Worm (Caenorhabditis elegans): ENCODE data around the gene clhm-1.

clhm-1 gene

ce11 chrII:6882335-6882734, 11.5 kb upstream of the clhm-1 start:
- no peak for TF ChIP-seq ZK185.1 (tag; optimal IDR thresholded peaks at IDR 0.05; ENCODE audit: poor library complexity, severe bottlenecking)
- TF ChIP-seq tbx-9 (tag; optimal IDR thresholded peaks at IDR 0.05; ENCODE audit: borderline replicate concordance), result no peak
- no peak for TF ChIP-seq egl-44 (GFP tag; IDR thresholded peaks at IDR 0.05)
- TF ChIP-seq mxl-1 (tag; optimal IDR thresholded peaks at IDR 0.05), result no peak
- no peak for TF ChIP-seq lir-1 (GFP tag; conservative IDR thresholded peaks at IDR 0.05)
- TF ChIP-seq Y95B8A.8 (GFP tag; IDR thresholded peaks at IDR 0.05), result no peak
- TF ChIP-seq attf-3 (GFP tag; conservative IDR thresholded peaks at IDR 0.05), result no peak
- TF ChIP-seq ztf-25 (GFP tag; IDR thresholded peaks at IDR 0.05), result no peak
- no peak for TF ChIP-seq tbp1 (GFP tag; optimal IDR thresholded peaks at IDR 0.05)
- TF ChIP-seq snpc-3.4 (tag; optimal IDR thresholded peaks at IDR 0.05), result no peak
- no peak for TF ChIP-seq Y67H2A.10 (GFP tag; conservative IDR thresholded peaks at IDR 0.05)
- no peak for TF ChIP-seq snpc-1.1 (tag; optimal IDR thresholded peaks at IDR 0.05; ENCODE audit: insufficient read depth)
- no peak for TF ChIP-seq F39B2.1 (GFP tag; IDR thresholded peaks at IDR 0.05)

ce11 chrII:6880067-6880466, 9.3 kb upstream of the clhm-1 start, which contains the start of gene C44B7.7:
C44B7.7 (minus strand) TSS chrII:6880167.
- TF ChIP-seq F57C9.4 (tag; optimal IDR thresholded peaks at IDR 0.05) (no peak), athp-1 (tag; optimal IDR thresholded peaks at IDR 0.05) (no peak), nfyb-1 (GFP tag; IDR thresholded peaks at IDR 0.05) (no peak), nhr-80 (tag; optimal IDR thresholded peaks at IDR 0.05) (peak; percentile 5), F10E7.11 (tag; optimal IDR thresholded peaks at IDR 0.05) (no peak), xnd-1 (tag; optimal IDR thresholded peaks at IDR 0.05) (no peak), ztf-22 (GFP tag; optimal IDR thresholded peaks at IDR 0.05) (no peak)

- TF ChIP-seq sptf-2 (GFP tag; optimal IDR thresholded peaks at IDR 0.05) (no peak), tbp1 (GFP tag; optimal IDR thresholded peaks at IDR 0.05) (no peak), ceh-91 (GFP tag; IDR thresholded peaks at IDR 0.05) (no peak), lin-26 (GFP tag; IDR thresholded peaks at IDR 0.05) (no peak), ztf-26 (tag; optimal IDR thresholded peaks at IDR 0.05) (no peak), Y95B8A.8 (GFP tag; IDR thresholded peaks at IDR 0.05) (no peak), B0261.1 (tag; optimal IDR thresholded peaks at IDR 0.05) (no peak), chd-7 (tag; optimal IDR thresholded peaks at IDR 0.05) (no peak), snpc-4 (GFP tag; optimal IDR thresholded peaks at IDR 0.05) (no peak), snpc-4 (tag; optimal IDR thresholded peaks at IDR 0.05) (no peak), B0019.2 (GFP tag; conservative IDR thresholded peaks at IDR 0.05) (no peak), nhr-80 (tag; optimal IDR thresholded peaks at IDR 0.05) (no peak), let-607 (tag; optimal IDR thresholded peaks at IDR 0.05) (no peak), bed-1 (GFP tag; IDR thresholded peaks at IDR 0.05) (no peak), ceh-100 (GFP tag; IDR thresholded peaks at IDR 0.05) (no peak), ets-4 (GFP tag; optimal IDR thresholded peaks at IDR 0.05) (no peak), gei-17 (GFP tag; optimal IDR thresholded peaks at IDR 0.05) (no peak), C17E4.6 (GFP tag; IDR thresholded peaks at IDR 0.05) (no peak), attf-5 (GFP tag; optimal IDR thresholded peaks at IDR 0.05) (no peak), mcd-1 (GFP tag; IDR thresholded peaks at IDR 0.05) (no peak)
Observed at ce11 chrII:6877881-6878280, 7.1 kb upstream of the clhm-1 start.
